Worm (Caenorhabditis elegans) whole organism, L4/young adult: ENCODE measurements around the gene rgr-1.

Experiments used
- W03F9.2 ChIP-seq: fragments of 150-350 bp; optimal IDR thresholded peaks from 2 replicates; lab custom pipeline; 2014; ENCODE audit warnings: missing biosample characterization, missing genetic modification characterization
- dao-5 ChIP-seq: sonication (generic microtip); optimal IDR thresholded peaks from 2 replicates; lab custom pipeline; 2016; ENCODE audit warnings: missing genotype, missing genetic modification characterization, moderate library complexity, missing compliant biosample characterization
- him-1 ChIP-seq: sonication (generic microtip); optimal IDR thresholded peaks from 2 replicates; lab custom pipeline; 2016; ENCODE audit warnings: missing genotype, missing genetic modification reagents, missing genetic modification characterization, missing compliant biosample characterization

rgr-1 gene

ce11 chrIII:9393114-9393780, at the start of gene rgr-1, which contains the start of gene gpr-2:
rgr-1 (plus strand) TSS chrIII:9393730.
gpr-2 (minus strand) TSS chrIII:9393164.
- TF ChIP-seq dao-5 (tag; lab: Kevin White, UChicago) (no peak), him-1 (no peak), W03F9.2 (tag; lab: Kevin White, UChicago) (no peak)

- TF ChIP-seq W03F9.2 (tag; lab: Kevin White, UChicago) (no peak), him-1 (no peak), dao-5 (tag; lab: Kevin White, UChicago) (no peak)
These were observed 49.2 kb upstream of the rgr-1 start, which contains the start of gene emb-9 for ce11 chrIII:9344347-9344746. emb-9 (minus strand) TSS chrIII:9344447.

- TF ChIP-seq dao-5 (tag; lab: Kevin White, UChicago) (no peak), him-1 (no peak), W03F9.2 (tag; lab: Kevin White, UChicago) (no peak)
These were observed 47.4 kb upstream of the rgr-1 start for ce11 chrIII:9346114-9346513.

ce11 chrIII:9346722-9347121, 46.8 kb upstream of the rgr-1 start:
- TF ChIP-seq W03F9.2 (tag; lab: Kevin White, UChicago): no peak
- no peak for TF ChIP-seq him-1
- no peak for TF ChIP-seq dao-5 (tag; lab: Kevin White, UChicago)

ce11 chrIII:9353814-9354213, 39.7 kb upstream of the rgr-1 start:
- no peak for TF ChIP-seq him-1
- TF ChIP-seq W03F9.2 (tag; lab: Kevin White, UChicago): no peak
- no peak for TF ChIP-seq dao-5 (tag; lab: Kevin White, UChicago)

- TF ChIP-seq dao-5 (tag; lab: Kevin White, UChicago): no peak
- no peak for TF ChIP-seq W03F9.2 (tag; lab: Kevin White, UChicago)
- TF ChIP-seq him-1: no peak
These were observed 38.0 kb upstream of the rgr-1 start, which contains the start of gene chtb-1 for ce11 chrIII:9355412-9355969. chtb-1 (minus strand) TSS chrIII:9355462.

ce11 chrIII:9359060-9359459, 34.5 kb upstream of the rgr-1 start, which contains the start of gene K04H4.5:
K04H4.5 (plus strand) TSS chrIII:9359360.
- TF ChIP-seq W03F9.2 (tag; lab: Kevin White, UChicago) (no peak), him-1 (no peak), dao-5 (tag; lab: Kevin White, UChicago) (no peak)

- no peak for TF ChIP-seq dao-5 (tag; lab: Kevin White, UChicago)
These were observed 32.3 kb upstream of the rgr-1 start, which contains the start of gene flp-25 for ce11 chrIII:9361228-9361627. flp-25 (plus strand) TSS chrIII:9361528.

ce11 chrIII:9366376-9366775, 27.2 kb upstream of the rgr-1 start:
- TF ChIP-seq him-1 (no peak), dao-5 (tag; lab: Kevin White, UChicago) (no peak), W03F9.2 (tag; lab: Kevin White, UChicago) (no peak)

- TF ChIP-seq him-1 (no peak), W03F9.2 (tag; lab: Kevin White, UChicago) (no peak), dao-5 (tag; lab: Kevin White, UChicago) (no peak)
These were observed 26.6 kb upstream of the rgr-1 start, which contains the start of gene crn-6 for ce11 chrIII:9366971-9367370. crn-6 (plus strand) TSS chrIII:9367271.

- no peak for TF ChIP-seq W03F9.2 (tag; lab: Kevin White, UChicago)
- no peak for TF ChIP-seq him-1
These were observed 19.8 kb upstream of the rgr-1 start for ce11 chrIII:9373779-9374178.

ce11 chrIII:9376701-9377100, 16.8 kb upstream of the rgr-1 start:
- TF ChIP-seq him-1 (no peak), W03F9.2 (tag; lab: Kevin White, UChicago) (no peak), dao-5 (tag; lab: Kevin White, UChicago) (no peak)

- TF ChIP-seq W03F9.2 (tag; lab: Kevin White, UChicago): no peak
- TF ChIP-seq him-1: no peak
- TF ChIP-seq dao-5 (tag; lab: Kevin White, UChicago): no peak
These were observed 10.0 kb upstream of the rgr-1 start, which contains the start of gene tkr-1 for ce11 chrIII:9383496-9383895. tkr-1 (plus strand) TSS chrIII:9383796.

ce11 chrIII:9385543-9385942, 8.0 kb upstream of the rgr-1 start, which contains the start of gene C38C10.3:
C38C10.3 (minus strand) TSS chrIII:9385643.
- TF ChIP-seq dao-5 (tag; lab: Kevin White, UChicago): no peak
- no peak for TF ChIP-seq him-1
- no peak for TF ChIP-seq W03F9.2 (tag; lab: Kevin White, UChicago)
